Worm (Caenorhabditis elegans) whole organism, L1 larva: Measurements from ENCODE around the gene Y42A5A.3.

Source experiments
- C04F5.9 ChIP-seq: sonication (generic microtip); optimal IDR thresholded peaks from 2 replicates; lab custom pipeline; 2016; ENCODE audit warnings: missing genetic modification characterization, missing compliant biosample characterization
- C34B4.2 ChIP-seq: sonication (generic microtip); optimal IDR thresholded peaks from 2 replicates; lab custom pipeline; 2017; ENCODE audit warnings: mild to moderate bottlenecking, missing genetic modification characterization, missing compliant biosample characterization
- F16B12.6 ChIP-seq: fragments of 150-350 bp; optimal IDR thresholded peaks from 2 replicates; lab custom pipeline; 2014; ENCODE audit warnings: missing biosample characterization, missing genetic modification characterization
- Y116A8C.19 ChIP-seq: sonication (generic microtip); optimal IDR thresholded peaks from 2 replicates; lab custom pipeline; 2016; ENCODE audit warnings: missing compliant biosample characterization, missing genetic modification characterization, borderline replicate concordance
- aly-2 ChIP-seq: fragments of 150-350 bp; optimal IDR thresholded peaks from 2 replicates; lab custom pipeline; 2014; ENCODE audit warnings: missing biosample characterization, missing genetic modification characterization
- ama-1 ChIP-seq: fragments of 150-350 bp; optimal IDR thresholded peaks from 2 replicates; lab custom pipeline; 2014
- blmp-1 ChIP-seq: fragments of 150-350 bp; optimal IDR thresholded peaks from 2 replicates; lab custom pipeline; 2014; ENCODE audit warnings: missing biosample characterization, missing genetic modification characterization
- ceh-63 ChIP-seq: fragments of 200-800 bp; sonication (Bioruptor generic); optimal IDR thresholded peaks from 2 replicates; lab custom pipeline; 2018; ENCODE audit warnings: mild to moderate bottlenecking, missing genetic modification characterization, missing compliant biosample characterization
- ceh-8 ChIP-seq: fragments of 200-800 bp; sonication (Bioruptor generic); optimal IDR thresholded peaks from 2 replicates; lab custom pipeline; 2018; ENCODE audit warnings: mild to moderate bottlenecking, missing genetic modification characterization, moderate library complexity, missing compliant biosample characterization
- ceh-82 ChIP-seq, 3 experiments: fragments of 150-350 bp in 1 of 3; sonication (generic microtip) in 2 of 3; optimal IDR thresholded peaks; 2 replicates each; lab custom pipeline; 2014 to 2017; ENCODE audit warnings: missing biosample characterization in 3 of 3, missing genetic modification characterization in 3 of 3
- ces-1 ChIP-seq: fragments of 150-350 bp; optimal IDR thresholded peaks from 2 replicates; lab custom pipeline; 2014; ENCODE audit warnings: missing biosample characterization, missing genetic modification reagents, missing genetic modification characterization
- dsc-1 ChIP-seq: sonication (generic microtip); optimal IDR thresholded peaks from 2 replicates; lab custom pipeline; 2016; ENCODE audit warnings: mild to moderate bottlenecking, missing genetic modification characterization, missing compliant biosample characterization
- efl-3 ChIP-seq: fragments of 200-800 bp; sonication (Bioruptor generic); optimal IDR thresholded peaks from 2 replicates; lab custom pipeline; 2018; ENCODE audit warnings: mild to moderate bottlenecking, missing genetic modification characterization, missing compliant biosample characterization
- egl-27 ChIP-seq, 2 experiments: fragments of 150-350 bp in 1 of 2; sonication (generic microtip); optimal IDR thresholded peaks; 3 replicates each; lab custom pipeline; 2017 to 2018; ENCODE audit warnings: missing biosample characterization in 2 of 2, missing genetic modification characterization in 2 of 2, missing genetic modification reagents in 2 of 2
- elt-2 ChIP-seq: sonication (generic microtip); optimal IDR thresholded peaks from 2 replicates; lab custom pipeline; 2016; ENCODE audit warnings: missing genetic modification characterization, mild to moderate bottlenecking, inconsistent platforms, missing compliant biosample characterization, missing genetic modification reagents
- fkh-10 ChIP-seq: sonication (generic microtip); optimal IDR thresholded peaks from 2 replicates; lab custom pipeline; 2017; ENCODE audit warnings: missing biosample characterization, missing genetic modification reagents, missing genetic modification characterization
- fkh-8 ChIP-seq: sonication (generic microtip); optimal IDR thresholded peaks from 2 replicates; lab custom pipeline; 2016; ENCODE audit warnings: mild to moderate bottlenecking, missing genetic modification characterization, missing compliant biosample characterization
- fos-1 ChIP-seq: fragments of 150-350 bp; optimal IDR thresholded peaks from 2 replicates; lab custom pipeline; 2014; ENCODE audit warnings: missing biosample characterization, missing genetic modification characterization
- grh-1 ChIP-seq: fragments of 200-800 bp; sonication (Bioruptor generic); IDR thresholded peaks from 2 replicates; pipeline ENCODE4 v1.3.6; 2022; ENCODE audit warnings: missing genetic modification reagents, missing genetic modification characterization, missing compliant biosample characterization
- hpl-2 ChIP-seq: fragments of 150-350 bp; optimal IDR thresholded peaks from 2 replicates; lab custom pipeline; 2014; ENCODE audit warnings: missing biosample characterization, missing genetic modification reagents, missing genetic modification characterization
- irx-1 ChIP-seq: sonication (generic microtip); optimal IDR thresholded peaks from 2 replicates; lab custom pipeline; 2016; ENCODE audit warnings: missing genetic modification characterization, missing compliant biosample characterization
- isw-1 ChIP-seq: fragments of 200-800 bp; sonication (Bioruptor generic); IDR thresholded peaks from 2 replicates; pipeline ENCODE4 v1.3.6; 2022; ENCODE audit warnings: missing genetic modification characterization, missing compliant biosample characterization
- jun-1 ChIP-seq: fragments of 150-350 bp; optimal IDR thresholded peaks from 2 replicates; lab custom pipeline; 2014; ENCODE audit warnings: missing biosample characterization, missing genetic modification reagents, missing genetic modification characterization
- lin-13 ChIP-seq: fragments of 150-350 bp; optimal IDR thresholded peaks from 2 replicates; lab custom pipeline; 2014; ENCODE audit warnings: missing biosample characterization, missing genetic modification reagents, missing genetic modification characterization
- lin-14 ChIP-seq: fragments of 200-800 bp; sonication (Bioruptor generic); optimal IDR thresholded peaks from 2 replicates; lab custom pipeline; 2018; ENCODE audit warnings: mild to moderate bottlenecking, missing genetic modification characterization, moderate library complexity, missing compliant biosample characterization
- lin-35 ChIP-seq, 2 experiments: fragments of 150-350 bp; optimal IDR thresholded peaks; 2 replicates each; lab custom pipeline; 2014; ENCODE audit warnings: missing biosample characterization in 2 of 2, missing genetic modification characterization in 2 of 2, missing genetic modification reagents in 2 of 2
- lin-39 ChIP-seq: fragments of 150-350 bp; optimal IDR thresholded peaks from 2 replicates; lab custom pipeline; 2014; ENCODE audit warnings: missing biosample characterization, missing genetic modification reagents, missing genetic modification characterization
- lir-3 ChIP-seq: sonication (generic microtip); optimal IDR thresholded peaks from 2 replicates; lab custom pipeline; 2016; ENCODE audit warnings: mild to moderate bottlenecking, missing genetic modification characterization, moderate library complexity, missing compliant biosample characterization; ENCODE audit not compliant: poor library complexity
- mdl-1 ChIP-seq, 2 experiments: fragments of 150-350 bp; optimal IDR thresholded peaks; 2 replicates each; lab custom pipeline; 2014 to 2017; ENCODE audit warnings: missing biosample characterization in 2 of 2, missing genetic modification characterization in 2 of 2, inconsistent platforms in 1 of 2
- mep-1 ChIP-seq: fragments of 150-350 bp; optimal IDR thresholded peaks from 2 replicates; lab custom pipeline; 2014; ENCODE audit warnings: missing biosample characterization, missing genetic modification characterization
- nhr-11 ChIP-seq: fragments of 150-350 bp; optimal IDR thresholded peaks from 2 replicates; lab custom pipeline; 2014; ENCODE audit warnings: missing biosample characterization, missing genetic modification characterization
- nhr-12 ChIP-seq: sonication (generic microtip); optimal IDR thresholded peaks from 2 replicates; lab custom pipeline; 2017; ENCODE audit warnings: missing biosample characterization, missing genetic modification characterization
- nhr-28 ChIP-seq: fragments of 150-350 bp; optimal IDR thresholded peaks from 2 replicates; lab custom pipeline; 2014; ENCODE audit warnings: missing biosample characterization, missing genetic modification characterization
- nhr-47 ChIP-seq: sonication (generic microtip); optimal IDR thresholded peaks from 2 replicates; lab custom pipeline; 2016; ENCODE audit warnings: mild to moderate bottlenecking, missing genetic modification characterization, moderate library complexity, missing compliant biosample characterization
- nhr-71 ChIP-seq: sonication (generic microtip); optimal IDR thresholded peaks from 2 replicates; lab custom pipeline; 2016; ENCODE audit warnings: mild to moderate bottlenecking, missing genetic modification characterization, moderate library complexity, missing compliant biosample characterization
- nhr-76 ChIP-seq: sonication (generic microtip); optimal IDR thresholded peaks from 2 replicates; lab custom pipeline; 2017; ENCODE audit warnings: missing biosample characterization, missing genetic modification characterization
- nhr-84 ChIP-seq: sonication (generic microtip); optimal IDR thresholded peaks from 2 replicates; lab custom pipeline; 2017; ENCODE audit warnings: missing biosample characterization, missing genetic modification characterization
- nhr-85 ChIP-seq: sonication (generic microtip); peaks from one replicate; lab custom pipeline; 2016; ENCODE audit warnings: missing genetic modification characterization, inconsistent platforms, missing compliant biosample characterization
- pag-3 ChIP-seq: sonication (generic microtip); optimal IDR thresholded peaks from 2 replicates; lab custom pipeline; 2017; ENCODE audit warnings: missing genetic modification characterization, mild to moderate bottlenecking, missing compliant biosample characterization, antibody characterized with exemption, borderline replicate concordance; ENCODE audit not compliant: insufficient read depth
- pax-3 ChIP-seq: fragments of 200-800 bp; sonication (Bioruptor generic); optimal IDR thresholded peaks from 2 replicates; lab custom pipeline; 2018; ENCODE audit warnings: mild to moderate bottlenecking, missing genetic modification characterization, moderate library complexity, missing compliant biosample characterization
- skn-1 ChIP-seq: fragments of 150-350 bp; optimal IDR thresholded peaks from 2 replicates; lab custom pipeline; 2014; ENCODE audit warnings: missing biosample characterization, missing genetic modification characterization
- snu-23 ChIP-seq: sonication (generic microtip); optimal IDR thresholded peaks from 2 replicates; lab custom pipeline; 2016; ENCODE audit warnings: missing genetic modification characterization, missing compliant biosample characterization
- sox-4 ChIP-seq: sonication (generic microtip); optimal IDR thresholded peaks from 2 replicates; lab custom pipeline; 2016; ENCODE audit warnings: missing genetic modification characterization, missing compliant biosample characterization
- sptf-1 ChIP-seq: fragments of 150-350 bp; optimal IDR thresholded peaks from 2 replicates; lab custom pipeline; 2014; ENCODE audit warnings: missing biosample characterization, missing genetic modification characterization
- sup-37 ChIP-seq: fragments of 200-800 bp; sonication (Bioruptor generic); optimal IDR thresholded peaks from 2 replicates; lab custom pipeline; 2018; ENCODE audit warnings: mild to moderate bottlenecking, missing genetic modification characterization, missing compliant biosample characterization
- swsn-7 ChIP-seq: sonication (generic microtip); optimal IDR thresholded peaks from 2 replicates; lab custom pipeline; 2016; ENCODE audit warnings: missing genetic modification characterization, missing compliant biosample characterization
- tbx-2 ChIP-seq: sonication (generic microtip); optimal IDR thresholded peaks from 2 replicates; lab custom pipeline; 2016; ENCODE audit warnings: missing genetic modification characterization, missing compliant biosample characterization
- tlp-1 ChIP-seq: fragments of 150-350 bp; optimal IDR thresholded peaks from 2 replicates; lab custom pipeline; 2014; ENCODE audit warnings: missing biosample characterization, missing genetic modification characterization
- unc-130 ChIP-seq: fragments of 150-350 bp; optimal IDR thresholded peaks from 2 replicates; lab custom pipeline; 2017; ENCODE audit warnings: missing biosample characterization, missing genetic modification characterization, inconsistent platforms
- unc-86 ChIP-seq: sonication (generic microtip); optimal IDR thresholded peaks from 2 replicates; lab custom pipeline; 2016; ENCODE audit warnings: missing genetic modification characterization, missing compliant biosample characterization
- unc-98 ChIP-seq: fragments of 200-800 bp; sonication (Bioruptor generic); IDR thresholded peaks from 2 replicates; pipeline ENCODE4 v1.3.6; 2022; ENCODE audit warnings: missing genetic modification characterization, missing compliant biosample characterization
- vab-15 ChIP-seq: sonication (generic microtip); optimal IDR thresholded peaks from 2 replicates; lab custom pipeline; 2017; ENCODE audit warnings: missing genotype, mild to moderate bottlenecking, missing genetic modification characterization, missing compliant biosample characterization
- zip-4 ChIP-seq: fragments of 200-800 bp; sonication (Bioruptor generic); optimal IDR thresholded peaks from 2 replicates; lab custom pipeline; 2018; ENCODE audit warnings: mild to moderate bottlenecking, missing genetic modification characterization, moderate library complexity, missing compliant biosample characterization
- ztf-4 ChIP-seq: fragments of 150-350 bp; optimal IDR thresholded peaks from 2 replicates; lab custom pipeline; 2014; ENCODE audit warnings: missing biosample characterization, missing genetic modification characterization

Gene Y42A5A.3

ce11 chrV:11083691-11084090, 12.1 kb downstream of the Y42A5A.3 start (continued):
- TF ChIP-seq tlp-1 (tag; lab: Kevin White, UChicago) (no peak), pag-3 (peak; percentile 88), nhr-76 (no peak), swsn-7 (peak; percentile 49), aly-2 (peak; percentile 32), blmp-1 (tag; lab: Kevin White, UChicago) (no peak), nhr-28 (tag; lab: Kevin White, UChicago) (no peak), nhr-71 (tag; lab: Kevin White, UChicago) (peak; percentile 80), pax-3 (no peak), nhr-12 (tag; lab: Kevin White, UChicago) (no peak), vab-15 (tag; lab: Kevin White, UChicago) (no peak), ceh-63 (GFP tag; lab: Kevin White, UChicago) (no peak), sox-4 (no peak), lin-14 (GFP tag; lab: Kevin White, UChicago) (peak; percentile 92), ces-1 (GFP tag; lab: Kevin White, UChicago) (no peak), fos-1 (peak; percentile 10), zip-4 (GFP tag; lab: Kevin White, UChicago) (no peak), unc-86 (tag; lab: Kevin White, UChicago) (no peak), ama-1 (lab: Kevin White, UChicago) (no peak), unc-98 (no peak), C34B4.2 (tag; lab: Kevin White, UChicago) (no peak), hpl-2 (GFP tag; lab: Kevin White, UChicago) (no peak), efl-3 (GFP tag; lab: Kevin White, UChicago) (no peak), egl-27 (tag; optimal IDR thresholded peaks at IDR 0.05; lab: Kevin White, UChicago) (no peak), nhr-84 (no peak), dsc-1 (tag; lab: Kevin White, UChicago) (peak; percentile 79), elt-2 (tag; lab: Kevin White, UChicago) (no peak), mdl-1 (tag; optimal IDR thresholded peaks at IDR 0.05; lab: Kevin White, UChicago) (peak in 1 of 2 experiments; percentile 70), ceh-82 (tag; optimal IDR thresholded peaks at IDR 0.05; lab: Kevin White, UChicago) (peak in 2 of 3 experiments; percentile 24 to 42), ztf-4 (no peak), lin-35 (GFP tag; optimal IDR thresholded peaks at IDR 0.05; lab: Kevin White, UChicago) (peak in 1 of 2 experiments; percentile 10), jun-1 (no peak), Y116A8C.19 (tag; lab: Kevin White, UChicago) (no peak), nhr-47 (tag; lab: Kevin White, UChicago) (peak; percentile 23), sup-37 (GFP tag; lab: Kevin White, UChicago) (peak; percentile 28), snu-23 (GFP tag; lab: Kevin White, UChicago) (peak; percentile 64), tbx-2 (peak; percentile 67), mep-1 (peak; percentile 49), lin-39 (tag; lab: Kevin White, UChicago) (no peak), sptf-1 (tag; lab: Kevin White, UChicago) (no peak), F16B12.6 (tag; lab: Kevin White, UChicago) (no peak), nhr-85 (tag; lab: Kevin White, UChicago) (no peak), irx-1 (tag; lab: Kevin White, UChicago) (peak; percentile 35), ceh-8 (no peak), unc-130 (no peak), fkh-8 (tag; lab: Kevin White, UChicago) (no peak), lin-13 (no peak), isw-1 (GFP tag; lab: Robert Waterston, UW) (no peak), grh-1 (GFP tag; lab: Robert Waterston, UW) (no peak), fkh-10 (no peak), lir-3 (tag; lab: Kevin White, UChicago) (no peak), C04F5.9 (tag; lab: Kevin White, UChicago) (no peak), skn-1 (tag; lab: Kevin White, UChicago) (no peak), nhr-11 (tag; lab: Kevin White, UChicago) (no peak)
